Worm (Caenorhabditis elegans): ENCODE data around the gene C29F9.9.
"Not testable (repeated sequence)": the region's sequence is repeated elsewhere in the genome, so short reads cannot be mapped to it uniquely, and the experiment has no call there.

ce11 chrIII:58723-59122 is 40.0 kb downstream of the C29F9.9 start:
- not testable (repeated sequence) for TF ChIP-seq F26F4.8 (GFP tag; conservative IDR thresholded peaks at IDR 0.05); spr-3 (GFP tag; optimal IDR thresholded peaks at IDR 0.05); nhr-11 (tag; optimal IDR thresholded peaks at IDR 0.05); tag-97 (GFP tag; IDR thresholded peaks at IDR 0.05); vab-7 (GFP tag; IDR thresholded peaks at IDR 0.05); lin-13 (GFP tag; optimal IDR thresholded peaks at IDR 0.05); nhr-237 (tag; optimal IDR thresholded peaks at IDR 0.05); hmg-1.1 (GFP tag; IDR thresholded peaks at IDR 0.05)

Measured in whole organism, L4 larva.